Fruit fly (Drosophila melanogaster) whole organism, embryonic: ENCODE results near the gene CG34436.

Experiments
- NFAT ChIP-seq: fragments of 200-800 bp; sonication (Bioruptor generic); IDR thresholded peaks from 2 replicates; pipeline ENCODE4 v1.3.6; 2022; ENCODE audit warnings: missing biosample characterization, missing genetic modification characterization
- Oli ChIP-seq: fragments of 200-800 bp; sonication (Bioruptor generic); optimal IDR thresholded peaks from 2 replicates; lab custom pipeline; 2018; ENCODE audit warnings: missing biosample characterization, mild to moderate bottlenecking, missing genetic modification characterization, moderate library complexity
- ara ChIP-seq: fragments of 200-800 bp; sonication (Bioruptor generic); IDR thresholded peaks from 2 replicates; pipeline ENCODE4 v1.3.6; 2022; ENCODE audit warnings: missing biosample characterization, missing genetic modification characterization
- bsh ChIP-seq, 2 experiments: fragments of 200-800 bp; sonication (Bioruptor generic); optimal IDR thresholded peaks; 2 replicates each; lab custom pipeline; 2017 to 2018; ENCODE audit warnings: mild to moderate bottlenecking in 2 of 2, missing biosample characterization in 2 of 2, missing genetic modification characterization in 2 of 2, moderate library complexity in 1 of 2
- da ChIP-seq: fragments of 200-800 bp; sonication (Bioruptor generic); optimal IDR thresholded peaks from 2 replicates; lab custom pipeline; 2016; ENCODE audit warnings: missing biosample characterization, missing genetic modification characterization
- pan ChIP-seq, 4 experiments: fragments of >200 bp in 3 of 4; fragments of 200-800 bp in 1 of 4; sonication (Bioruptor generic) in 1 of 4; optimal IDR thresholded peaks in 3 of 4; IDR thresholded peaks in 1 of 4; 2 replicates each; pipeline versions ENCODE4 v1.3.6 to Lab custom; 2017 to 2022; ENCODE audit warnings: missing biosample characterization in 2 of 4, missing genetic modification characterization in 2 of 4, mixed read lengths in 1 of 4
- pho ChIP-seq: fragments of 200-800 bp; sonication (Bioruptor generic); optimal IDR thresholded peaks from 2 replicates; lab custom pipeline; 2016; ENCODE audit warnings: missing biosample characterization, missing genetic modification characterization
- unc-4 ChIP-seq: fragments of 200-800 bp; sonication (Bioruptor generic); IDR thresholded peaks from 2 replicates; pipeline ENCODE4 v1.3.6; 2022; ENCODE audit warnings: missing biosample characterization, missing genetic modification characterization; ENCODE audit not compliant: partially characterized antibody
- wdn ChIP-seq: fragments of 200-800 bp; sonication (Bioruptor generic); IDR thresholded peaks from 2 replicates; pipeline ENCODE4 v1.3.6; 2022; ENCODE audit warnings: missing biosample characterization, missing genetic modification characterization

dm6 chr3R:28331126-28331490, 48.7 kb downstream of the CG34436 start:
- TF ChIP-seq wdn (GFP tag; lab: Robert Waterston, UW), result no peak
- TF ChIP-seq da (GFP tag; lab: Kevin White, UChicago), result no peak
- TF ChIP-seq ara, result no peak
- no peak for TF ChIP-seq NFAT (GFP tag; lab: Robert Waterston, UW)
- TF ChIP-seq Oli (tag; lab: Kevin White, UChicago), result no peak
- no peak for TF ChIP-seq pan (optimal IDR thresholded peaks at IDR 0.05; lab: Kevin White, UChicago)
- no peak for TF ChIP-seq pan (GFP tag; optimal IDR thresholded peaks at IDR 0.05 in 1 of 2, IDR thresholded peaks at IDR 0.05 in 1 of 2)
- 0 out of 2 replicates have a peak, but pooled peaks have one; percentile 6 for TF ChIP-seq unc-4 (GFP tag; lab: Robert Waterston, UW)
- TF ChIP-seq pho (GFP tag; lab: Kevin White, UChicago), result no peak
- TF ChIP-seq bsh (GFP tag; optimal IDR thresholded peaks at IDR 0.05; lab: Kevin White, UChicago), result no peak
